Fruit fly (Drosophila melanogaster) whole organism, embryonic: ENCODE measurements around the gene CG13114.

Experiments used
- CG10654 ChIP-seq: fragments of 200-800 bp; sonication (Bioruptor generic); optimal IDR thresholded peaks from 2 replicates; lab custom pipeline; 2016; ENCODE audit warnings: missing biosample characterization, missing genetic modification characterization
- CG16863 ChIP-seq: fragments of 200-800 bp; sonication (Bioruptor generic); optimal IDR thresholded peaks from 3 replicates; lab custom pipeline; 2016; ENCODE audit warnings: missing biosample characterization, missing genetic modification characterization
- CG3065 ChIP-seq: fragments of 200-800 bp; sonication (Bioruptor generic); optimal IDR thresholded peaks from 2 replicates; lab custom pipeline; 2016; ENCODE audit warnings: missing biosample characterization, missing genetic modification characterization
- Max ChIP-seq: fragments of 200-800 bp; sonication (Bioruptor generic); optimal IDR thresholded peaks from 2 replicates; lab custom pipeline; 2016; ENCODE audit warnings: missing biosample characterization, mild to moderate bottlenecking, missing genetic modification characterization
- dmrt11E ChIP-seq: fragments of 200-800 bp; sonication (Bioruptor generic); optimal IDR thresholded peaks from 3 replicates; lab custom pipeline; 2018; ENCODE audit warnings: missing biosample characterization, mild to moderate bottlenecking, missing genetic modification characterization, moderate library complexity

DNA sequence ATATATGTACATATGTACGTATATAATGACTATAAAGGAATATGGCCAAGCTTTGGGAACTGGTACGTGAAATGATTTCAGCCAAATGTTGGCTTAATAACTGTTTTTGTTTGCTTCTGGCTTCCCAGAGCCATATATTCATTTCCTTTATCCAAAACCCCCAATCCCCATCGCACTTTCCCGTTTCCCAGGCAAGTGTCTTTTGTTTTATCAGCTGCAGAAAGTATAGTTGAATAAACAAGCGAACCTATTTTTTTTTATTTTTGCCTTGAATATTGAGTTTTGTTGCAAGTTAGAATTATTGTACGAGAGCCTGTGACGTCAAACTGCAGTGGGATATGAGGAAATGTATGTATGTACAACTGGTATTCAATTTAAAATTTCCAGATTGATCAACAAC, 19.1 kb upstream of the CG13114 start:
- TF ChIP-seq CG3065 (no peak), dmrt11E (tag; lab: Kevin White, UChicago) (no peak), CG16863 (GFP tag; lab: Kevin White, UChicago) (no peak), CG10654 (GFP tag; lab: Kevin White, UChicago) (no peak), Max (no peak)
